Fruit fly (Drosophila melanogaster) S2 (cell line): Measurements from ENCODE around the gene phtm.

Experiments
- CG8478 ChIP-seq: fragments of >200 bp; optimal IDR thresholded peaks from 2 replicates; lab custom pipeline; 2018
- CTCF ChIP-seq, 2 experiments: fragments of >200 bp; optimal IDR thresholded peaks; 2 replicates each; lab custom pipeline; 2018

- no peak for TF ChIP-seq CG8478 (lab: Kevin White, UChicago)
- no peak for TF ChIP-seq CTCF (optimal IDR thresholded peaks at IDR 0.05; lab: Kevin White, UChicago)
Measured at dm6 chrX:18675702-18676101, 9.9 kb upstream of the phtm start.
